Fruit fly (Drosophila melanogaster) whole organism, wandering third instar larva: ENCODE measurements around the gene beat-IIa.

Source experiments
- Abd-B ChIP-seq: fragments of >200 bp; optimal IDR thresholded peaks from 2 replicates; lab custom pipeline; 2017; ENCODE audit warnings: missing biosample characterization, missing genetic modification characterization
- CG32264 ChIP-seq: fragments of 200-800 bp; sonication (Bioruptor generic); optimal IDR thresholded peaks from 2 replicates; lab custom pipeline; 2016; ENCODE audit warnings: missing biosample characterization, missing genetic modification characterization
- CG9705 ChIP-seq: fragments of 200-800 bp; sonication (Bioruptor generic); optimal IDR thresholded peaks from 2 replicates; lab custom pipeline; 2018; ENCODE audit warnings: missing biosample characterization, mild to moderate bottlenecking, missing genetic modification characterization
- CrebA ChIP-seq: fragments of 200-800 bp; sonication (Bioruptor generic); optimal IDR thresholded peaks from 2 replicates; lab custom pipeline; 2016; ENCODE audit warnings: missing biosample characterization, mild to moderate bottlenecking, missing genetic modification characterization, borderline replicate concordance
- Dfd ChIP-seq: fragments of >200 bp; optimal IDR thresholded peaks from 2 replicates; lab custom pipeline; 2017; ENCODE audit warnings: missing biosample characterization, missing genetic modification characterization
- Dif ChIP-seq: fragments of 200-275, 200-300 bp; sonication (Bioruptor generic); optimal IDR thresholded peaks from 2 replicates; lab custom pipeline; 2018; ENCODE audit warnings: missing biosample characterization, missing genetic modification characterization; ENCODE audit not compliant: partially characterized antibody
- GATAd ChIP-seq: sonication (Bioruptor generic); optimal IDR thresholded peaks from 2 replicates; lab custom pipeline; 2016; ENCODE audit warnings: missing biosample characterization, missing genetic modification characterization
- HLH106 ChIP-seq: fragments of 200-800 bp; optimal IDR thresholded peaks from 3 replicates; lab custom pipeline; 2019; ENCODE audit warnings: missing biosample characterization, mild to moderate bottlenecking, missing genetic modification characterization, moderate library complexity
- Hnf4 ChIP-seq: fragments of 200-800 bp; sonication (Bioruptor generic); optimal IDR thresholded peaks from 2 replicates; lab custom pipeline; 2016; ENCODE audit warnings: missing biosample characterization, mild to moderate bottlenecking, missing genetic modification characterization
- Hr78 ChIP-seq: fragments of >200 bp; optimal IDR thresholded peaks from 2 replicates; lab custom pipeline; 2017; ENCODE audit warnings: missing biosample characterization, missing genetic modification characterization
- Hr83 ChIP-seq: fragments of 200-300 bp; sonication (Bioruptor generic); optimal IDR thresholded peaks from 2 replicates; lab custom pipeline; 2016; ENCODE audit warnings: missing biosample characterization, mild to moderate bottlenecking, missing genetic modification characterization, moderate library complexity; ENCODE audit not compliant: poor library complexity, severe bottlenecking
- Jra ChIP-seq: sonication (Bioruptor generic); optimal IDR thresholded peaks from 2 replicates; lab custom pipeline; 2016; ENCODE audit warnings: missing biosample characterization, missing genetic modification characterization
- Mio ChIP-seq: sonication (Bioruptor generic); optimal IDR thresholded peaks from 2 replicates; lab custom pipeline; 2016; ENCODE audit warnings: missing biosample characterization, missing genetic modification characterization
- Myc ChIP-seq: fragments of >200 bp; optimal IDR thresholded peaks from 2 replicates; lab custom pipeline; 2017
- N ChIP-seq: fragments of >200 bp; optimal IDR thresholded peaks from 2 replicates; lab custom pipeline; 2018; ENCODE audit warnings: missing biosample characterization, missing external identifiers, missing genetic modification characterization
- OdsH ChIP-seq: fragments of 200-800 bp; sonication (Bioruptor generic); optimal IDR thresholded peaks from 2 replicates; lab custom pipeline; 2016; ENCODE audit warnings: missing biosample characterization, mild to moderate bottlenecking, missing genetic modification characterization
- Rel ChIP-seq, 2 experiments: fragments of 200-800 bp; sonication (Bioruptor generic) in 1 of 2; optimal IDR thresholded peaks; 2 replicates in 1 of 2; 3 replicates in 1 of 2; lab custom pipeline; 2016 to 2019; ENCODE audit warnings: mild to moderate bottlenecking in 2 of 2, missing biosample characterization in 2 of 2, missing genetic modification characterization in 2 of 2, moderate library complexity in 1 of 2
- Sp1 ChIP-seq: fragments of 200-800 bp; sonication (Bioruptor generic); optimal IDR thresholded peaks from 3 replicates; lab custom pipeline; 2019; ENCODE audit warnings: missing biosample characterization, mild to moderate bottlenecking, missing genetic modification characterization, moderate library complexity
- Vsx2 ChIP-seq: fragments of 200-300, 225-300 bp; sonication (Bioruptor generic); optimal IDR thresholded peaks from 2 replicates; lab custom pipeline; 2018; ENCODE audit warnings: missing biosample characterization, missing genetic modification characterization; ENCODE audit not compliant: partially characterized antibody
- br ChIP-seq: fragments of 200-800 bp; sonication (Bioruptor generic); optimal IDR thresholded peaks from 2 replicates; lab custom pipeline; 2016; ENCODE audit warnings: missing biosample characterization, missing genetic modification characterization
- brk ChIP-seq: fragments of 200-800 bp; sonication (Bioruptor generic); optimal IDR thresholded peaks from 2 replicates; lab custom pipeline; 2016; ENCODE audit warnings: missing biosample characterization, mild to moderate bottlenecking, missing genetic modification characterization
- dl ChIP-seq, 2 experiments: fragments of 175-275, 200-275 bp in 1 of 2; fragments of 200-275 bp in 1 of 2; sonication (Bioruptor generic); optimal IDR thresholded peaks; lab custom pipeline; 2018; ENCODE audit warnings: mild to moderate bottlenecking in 2 of 2, missing biosample characterization in 2 of 2, missing genetic modification characterization in 2 of 2, moderate library complexity in 2 of 2; ENCODE audit not compliant: partially characterized antibody in 2 of 2, insufficient read depth in 1 of 2
- dmrt93B ChIP-seq: fragments of 200-800 bp; sonication (Bioruptor generic); optimal IDR thresholded peaks from 2 replicates; lab custom pipeline; 2018; ENCODE audit warnings: missing biosample characterization, mild to moderate bottlenecking, missing genetic modification characterization
- dsf ChIP-seq: sonication (Bioruptor generic); optimal IDR thresholded peaks from 2 replicates; lab custom pipeline; 2016; ENCODE audit warnings: missing biosample characterization, missing genetic modification characterization, borderline replicate concordance
- ey ChIP-seq: fragments of 200-800 bp; sonication (Bioruptor generic); optimal IDR thresholded peaks from 2 replicates; lab custom pipeline; 2016; ENCODE audit warnings: missing biosample characterization, missing genetic modification characterization
- foxo ChIP-seq, 2 experiments: fragments of 200-800 bp; sonication (Bioruptor generic); optimal IDR thresholded peaks; 2 replicates in 1 of 2; 3 replicates in 1 of 2; lab custom pipeline; 2016 to 2017; ENCODE audit warnings: missing biosample characterization in 2 of 2, missing genetic modification characterization in 2 of 2
- fru ChIP-seq: fragments of 200-800 bp; sonication (Bioruptor generic); optimal IDR thresholded peaks from 3 replicates; lab custom pipeline; 2016; ENCODE audit warnings: missing biosample characterization, mild to moderate bottlenecking, missing genetic modification characterization
- h ChIP-seq: fragments of 200-800 bp; sonication (Bioruptor generic); optimal IDR thresholded peaks from 3 replicates; lab custom pipeline; 2016; ENCODE audit warnings: missing biosample characterization, mild to moderate bottlenecking, missing genetic modification characterization
- jim ChIP-seq: fragments of 175-275, 200-325 bp; sonication (Bioruptor generic); optimal IDR thresholded peaks from 2 replicates; lab custom pipeline; 2016; ENCODE audit warnings: missing biosample characterization, mild to moderate bottlenecking, missing genetic modification characterization
- lola ChIP-seq: fragments of >200 bp; optimal IDR thresholded peaks from 2 replicates; lab custom pipeline; 2017; ENCODE audit warnings: missing biosample characterization, missing genetic modification characterization
- pan ChIP-seq: fragments of >200 bp; optimal IDR thresholded peaks from 2 replicates; lab custom pipeline; 2017
- psq ChIP-seq: fragments of 200-800 bp; sonication (Bioruptor generic); optimal IDR thresholded peaks from 3 replicates; lab custom pipeline; 2017; ENCODE audit warnings: missing biosample characterization, mild to moderate bottlenecking, missing genetic modification characterization, moderate library complexity
- rgr ChIP-seq: fragments of 200-800 bp; sonication (Bioruptor generic); optimal IDR thresholded peaks from 3 replicates; lab custom pipeline; 2016; ENCODE audit warnings: missing biosample characterization, mild to moderate bottlenecking, missing genetic modification characterization
- sv ChIP-seq: fragments of 200-800 bp; sonication (Bioruptor generic); optimal IDR thresholded peaks from 3 replicates; lab custom pipeline; 2016; ENCODE audit warnings: missing biosample characterization, missing genetic modification characterization
- tai ChIP-seq: sonication (Bioruptor generic); optimal IDR thresholded peaks from 2 replicates; lab custom pipeline; 2016; ENCODE audit warnings: missing biosample characterization, missing genetic modification characterization
- usp ChIP-seq: fragments of >200 bp; optimal IDR thresholded peaks from 2 replicates; lab custom pipeline; 2017; ENCODE audit warnings: missing biosample characterization, missing genetic modification characterization
- woc ChIP-seq: sonication (Bioruptor generic); optimal IDR thresholded peaks from 2 replicates; lab custom pipeline; 2016; ENCODE audit warnings: missing biosample characterization, mild to moderate bottlenecking, missing genetic modification characterization

The beat-IIa gene

DNA sequence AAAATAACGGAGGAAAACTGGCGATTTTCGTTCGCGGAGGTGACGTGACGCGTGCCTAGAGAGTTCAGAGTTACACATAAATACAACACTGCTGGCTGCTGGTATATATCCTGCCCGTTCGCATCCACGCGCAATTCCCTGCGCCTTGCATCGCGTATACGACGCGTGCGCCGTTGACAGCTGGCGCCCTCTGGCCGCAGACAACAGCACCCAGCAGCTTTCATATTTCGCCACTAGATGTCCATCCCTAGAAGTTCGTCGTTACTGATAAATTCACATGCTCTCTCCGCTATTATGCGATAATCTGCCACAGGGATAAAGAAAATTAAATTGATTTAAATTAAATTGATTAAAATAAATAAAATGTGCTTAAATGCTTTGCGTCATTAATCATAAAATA is 36.5 kb upstream of the beat-IIa start, which contains the start of gene Sur-8 (continued):
- no peak for TF ChIP-seq Dif (GFP tag; lab: Kevin White, UChicago)
- TF ChIP-seq ey (GFP tag; lab: Kevin White, UChicago) = peak; percentile 39
- no peak for TF ChIP-seq Dfd
- no peak for TF ChIP-seq brk (GFP tag; lab: Kevin White, UChicago)
- TF ChIP-seq Sp1 = no peak
- peak; percentile 48 for TF ChIP-seq br (GFP tag; lab: Kevin White, UChicago)
- TF ChIP-seq Jra (GFP tag; lab: Kevin White, UChicago) = no peak
- no peak for TF ChIP-seq lola
- peak; percentile 25 for TF ChIP-seq dmrt93B (GFP tag; lab: Kevin White, UChicago)

DNA sequence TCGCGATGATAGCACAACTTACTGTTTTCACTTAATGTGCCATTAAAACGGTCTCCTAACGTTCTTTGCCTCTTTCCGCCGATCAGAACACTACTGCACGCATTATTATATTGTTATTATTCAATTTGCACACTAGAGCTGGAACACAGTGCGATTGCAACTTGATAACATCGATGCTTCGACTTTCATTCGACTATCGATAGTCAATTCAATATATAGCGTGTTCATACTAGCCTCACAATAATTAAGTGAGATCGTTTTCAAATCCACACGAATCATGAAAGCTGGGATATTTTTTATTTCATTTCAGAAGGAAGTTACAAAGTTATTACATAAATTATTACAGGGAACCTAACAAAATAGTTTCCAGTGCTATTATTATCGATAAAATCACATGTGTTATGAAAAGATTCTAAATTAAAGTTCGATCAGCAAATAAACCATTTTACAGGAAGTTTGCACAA is 35.4 kb upstream of the beat-IIa start:
- peak; percentile 89 for TF ChIP-seq N (GFP tag; lab: Kevin White, UChicago)
- TF ChIP-seq ey (GFP tag; lab: Kevin White, UChicago) = peak; percentile 21
- TF ChIP-seq CG9705 (GFP tag; lab: Kevin White, UChicago) = no peak
- TF ChIP-seq tai = peak; percentile 77
- no peak for TF ChIP-seq OdsH (GFP tag; lab: Kevin White, UChicago)
- TF ChIP-seq CrebA (GFP tag; lab: Kevin White, UChicago) = no peak
- peak; percentile 45 for TF ChIP-seq brk (GFP tag; lab: Kevin White, UChicago)
- no peak for TF ChIP-seq Rel (GFP tag; optimal IDR thresholded peaks at IDR 0.05; lab: Kevin White, UChicago)
- peak; percentile 29 for TF ChIP-seq Rel (tag; optimal IDR thresholded peaks at IDR 0.05; lab: Kevin White, UChicago)
- no peak for TF ChIP-seq GATAd (GFP tag; lab: Kevin White, UChicago)
- no peak for TF ChIP-seq Hr78
- no peak for TF ChIP-seq Jra (GFP tag; lab: Kevin White, UChicago)
- no peak for TF ChIP-seq lola
- peak; percentile 35 for TF ChIP-seq rgr (GFP tag; lab: Kevin White, UChicago)
- TF ChIP-seq HLH106 (tag; lab: Kevin White, UChicago) = peak; percentile 24
- no peak for TF ChIP-seq Abd-B (GFP tag; lab: Kevin White, UChicago)
- no peak for TF ChIP-seq Vsx2 (GFP tag; lab: Kevin White, UChicago)
- peak; percentile 45 for TF ChIP-seq fru (GFP tag; lab: Kevin White, UChicago)
- TF ChIP-seq Hnf4 (GFP tag; lab: Kevin White, UChicago) = peak; percentile 34
- TF ChIP-seq Dfd = no peak
- peak; percentile 35 for TF ChIP-seq sv (GFP tag; lab: Kevin White, UChicago)
- TF ChIP-seq foxo (GFP tag; optimal IDR thresholded peaks at IDR 0.05; lab: Kevin White, UChicago) = peak in 1 of 2 experiments; percentile 45
- peak; percentile 32 for TF ChIP-seq h
- no peak for TF ChIP-seq Dif (GFP tag; lab: Kevin White, UChicago)
- TF ChIP-seq woc (GFP tag; lab: Kevin White, UChicago) = peak; percentile 35
- TF ChIP-seq dsf = peak; percentile 12

DNA sequence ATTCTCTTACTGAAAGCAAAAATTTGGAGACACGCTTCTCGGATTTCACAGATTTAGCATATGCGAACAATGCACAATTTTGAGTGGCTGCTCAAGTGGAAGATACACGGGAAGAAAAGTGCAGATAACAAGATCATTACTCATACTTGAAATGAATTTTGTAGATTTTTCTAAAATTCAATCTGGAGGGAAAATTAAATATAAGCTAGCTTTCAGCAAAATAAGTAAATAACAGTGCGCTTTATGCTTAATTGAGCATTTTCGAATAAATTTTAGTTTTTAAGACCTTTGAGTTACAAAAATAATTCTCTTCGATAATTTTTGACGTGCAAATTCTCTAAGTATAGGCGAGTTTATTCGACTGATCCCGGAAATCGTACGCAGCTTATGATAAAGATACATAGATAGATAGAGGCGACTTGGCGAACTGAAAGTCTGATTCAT is 34.8 kb upstream of the beat-IIa start:
- peak; percentile 46 for TF ChIP-seq ey (GFP tag; lab: Kevin White, UChicago)
- peak; percentile 54 for TF ChIP-seq br (GFP tag; lab: Kevin White, UChicago)
- TF ChIP-seq N (GFP tag; lab: Kevin White, UChicago) = no peak
- no peak for TF ChIP-seq dsf
- TF ChIP-seq woc (GFP tag; lab: Kevin White, UChicago) = peak; percentile 32
- no peak for TF ChIP-seq Rel (GFP tag; optimal IDR thresholded peaks at IDR 0.05; lab: Kevin White, UChicago)
- no peak for TF ChIP-seq Rel (tag; optimal IDR thresholded peaks at IDR 0.05; lab: Kevin White, UChicago)
- peak; percentile 43 for TF ChIP-seq CG9705 (GFP tag; lab: Kevin White, UChicago)
- no peak for TF ChIP-seq dl (GFP tag; optimal IDR thresholded peaks at IDR 0.05; lab: Kevin White, UChicago; ENCODE audit: insufficient read depth in 1 of 2, partially characterized antibody in 2 of 2)
- peak; percentile 76 for TF ChIP-seq h
- peak; percentile 43 for TF ChIP-seq CG32264 (GFP tag; lab: Kevin White, UChicago)
- TF ChIP-seq jim (GFP tag; lab: Kevin White, UChicago) = no peak
- TF ChIP-seq Mio (GFP tag; lab: Kevin White, UChicago) = no peak
- peak; percentile 58 for TF ChIP-seq Sp1
- no peak for TF ChIP-seq CrebA (GFP tag; lab: Kevin White, UChicago)
- TF ChIP-seq Vsx2 (GFP tag; lab: Kevin White, UChicago) = no peak
- TF ChIP-seq fru (GFP tag; lab: Kevin White, UChicago) = peak; percentile 63
- no peak for TF ChIP-seq psq
- no peak for TF ChIP-seq Hr83 (GFP tag; lab: Kevin White, UChicago)
- TF ChIP-seq HLH106 (tag; lab: Kevin White, UChicago) = peak; percentile 71
- no peak for TF ChIP-seq Hr78
- TF ChIP-seq lola = no peak
- no peak for TF ChIP-seq usp (GFP tag; lab: Kevin White, UChicago)
- TF ChIP-seq Myc (lab: Kevin White, UChicago) = no peak
- TF ChIP-seq pan (lab: Kevin White, UChicago) = no peak
- no peak for TF ChIP-seq Dif (GFP tag; lab: Kevin White, UChicago)
- TF ChIP-seq dmrt93B (GFP tag; lab: Kevin White, UChicago) = peak; percentile 29
- peak; percentile 29 for TF ChIP-seq Hnf4 (GFP tag; lab: Kevin White, UChicago)
- no peak for TF ChIP-seq tai
- TF ChIP-seq brk (GFP tag; lab: Kevin White, UChicago) = no peak
- TF ChIP-seq rgr (GFP tag; lab: Kevin White, UChicago) = peak; percentile 42
- no peak for TF ChIP-seq GATAd (GFP tag; lab: Kevin White, UChicago)
- TF ChIP-seq foxo (GFP tag; optimal IDR thresholded peaks at IDR 0.05; lab: Kevin White, UChicago) = peak in 1 of 2 experiments; percentile 73
- peak; percentile 56 for TF ChIP-seq OdsH (GFP tag; lab: Kevin White, UChicago)
